Worm (Caenorhabditis elegans): ENCODE results near the gene C24H10.2.

DNA sequence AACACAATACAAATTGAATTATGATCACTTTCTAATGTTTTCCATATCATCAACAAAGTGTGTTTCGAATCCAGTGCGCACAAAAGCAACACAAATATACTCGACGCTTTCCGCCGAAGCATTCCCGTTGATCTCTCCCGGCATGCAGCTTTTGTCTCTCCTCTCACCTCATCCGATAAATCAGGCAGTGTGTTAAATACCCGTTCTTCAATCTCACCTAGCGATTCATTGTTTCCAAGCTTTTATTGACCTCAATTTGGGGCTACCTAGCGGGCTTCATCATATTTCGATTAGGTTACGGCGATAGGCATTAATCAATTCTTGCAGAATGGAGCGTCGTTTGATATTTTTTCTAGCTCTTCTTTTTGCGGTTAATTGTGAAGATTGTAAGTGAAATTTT lies 40.1 kb upstream of the C24H10.2 start, which contains the start of gene ZC449.1:
- TF ChIP-seq dve-1 (tag; optimal IDR thresholded peaks at IDR 0.05) (no peak), ceh-19 (GFP tag; optimal IDR thresholded peaks at IDR 0.05) (no peak), ztf-16 (tag; optimal IDR thresholded peaks at IDR 0.05) (no peak), tbx-2 (tag; optimal IDR thresholded peaks at IDR 0.05) (no peak), ets-4 (tag; optimal IDR thresholded peaks at IDR 0.05) (no peak), ama-1 (optimal IDR thresholded peaks at IDR 0.05) (no peak), pha-4 (tag; optimal IDR thresholded peaks at IDR 0.05) (no peak), pat-9 (tag; optimal IDR thresholded peaks at IDR 0.05) (no peak), sox-4 (tag; optimal IDR thresholded peaks at IDR 0.05) (no peak), sox-2 (GFP tag; IDR thresholded peaks at IDR 0.05) (no peak), odd-2 (tag; optimal IDR thresholded peaks at IDR 0.05) (no peak), F13H6.1 (tag; optimal IDR thresholded peaks at IDR 0.05) (no peak), C08G9.2 (tag; optimal IDR thresholded peaks at IDR 0.05) (no peak)

Data from whole organism, late embryonic.